Fruit fly (Drosophila melanogaster) whole organism, larva: ENCODE data around the gene CG7872.

Experiments used
- noc ChIP-seq: fragments of 200-800 bp; sonication (Bioruptor generic); optimal IDR thresholded peaks from 3 replicates; lab custom pipeline; 2019; ENCODE audit warnings: missing biosample characterization, mild to moderate bottlenecking, missing genetic modification characterization, moderate library complexity

The CG7872 gene

dm6 chrX:15579579-15579978 lies 1.6 kb downstream of the CG7872 start:
- TF ChIP-seq noc (tag; lab: Kevin White, UChicago): peak; percentile 96

- TF ChIP-seq noc (tag; lab: Kevin White, UChicago): peak; percentile 53
Measured at dm6 chrX:15582853-15583252, 4.8 kb downstream of the CG7872 start, which contains the start of the genes CG9215 and CG8097. Gene CG9215 (minus strand): TSS chrX:15582874. Gene CG8097 (plus strand): TSS chrX:15583159.

- TF ChIP-seq noc (tag; lab: Kevin White, UChicago): no peak
Measured at dm6 chrX:15583842-15584441, 5.9 kb downstream of the CG7872 start.

DNA sequence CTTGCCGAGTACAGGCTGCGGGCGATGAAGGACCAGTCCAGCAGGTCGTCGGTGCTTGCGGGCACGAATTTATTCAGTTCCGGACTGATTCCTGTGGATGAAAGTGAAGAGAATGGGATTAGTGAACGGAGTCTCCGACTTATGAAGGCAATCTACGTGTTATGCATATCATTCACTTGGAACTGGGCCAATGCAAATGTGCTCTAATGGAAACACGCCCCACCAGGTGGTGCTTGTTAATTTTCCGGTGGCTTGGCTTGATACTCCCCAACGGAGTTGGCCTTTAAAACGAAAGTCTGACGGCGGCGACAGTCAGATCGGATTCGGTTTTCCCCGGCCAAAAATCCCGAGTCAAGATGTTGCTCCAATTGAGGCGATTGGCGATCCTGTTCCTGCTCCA lies 9.4 kb downstream of the CG7872 start, which contains the start of gene Alp11:
Alp11 (plus strand) TSS at position 301 of the 400 bp plus-strand sequence.
- no peak for TF ChIP-seq noc (tag; lab: Kevin White, UChicago)

- TF ChIP-seq noc (tag; lab: Kevin White, UChicago): peak; percentile 55
Measured at dm6 chrX:15591721-15592491, 13.9 kb downstream of the CG7872 start.

dm6 chrX:15592822-15593476 lies 14.9 kb downstream of the CG7872 start:
- no peak for TF ChIP-seq noc (tag; lab: Kevin White, UChicago)

DNA sequence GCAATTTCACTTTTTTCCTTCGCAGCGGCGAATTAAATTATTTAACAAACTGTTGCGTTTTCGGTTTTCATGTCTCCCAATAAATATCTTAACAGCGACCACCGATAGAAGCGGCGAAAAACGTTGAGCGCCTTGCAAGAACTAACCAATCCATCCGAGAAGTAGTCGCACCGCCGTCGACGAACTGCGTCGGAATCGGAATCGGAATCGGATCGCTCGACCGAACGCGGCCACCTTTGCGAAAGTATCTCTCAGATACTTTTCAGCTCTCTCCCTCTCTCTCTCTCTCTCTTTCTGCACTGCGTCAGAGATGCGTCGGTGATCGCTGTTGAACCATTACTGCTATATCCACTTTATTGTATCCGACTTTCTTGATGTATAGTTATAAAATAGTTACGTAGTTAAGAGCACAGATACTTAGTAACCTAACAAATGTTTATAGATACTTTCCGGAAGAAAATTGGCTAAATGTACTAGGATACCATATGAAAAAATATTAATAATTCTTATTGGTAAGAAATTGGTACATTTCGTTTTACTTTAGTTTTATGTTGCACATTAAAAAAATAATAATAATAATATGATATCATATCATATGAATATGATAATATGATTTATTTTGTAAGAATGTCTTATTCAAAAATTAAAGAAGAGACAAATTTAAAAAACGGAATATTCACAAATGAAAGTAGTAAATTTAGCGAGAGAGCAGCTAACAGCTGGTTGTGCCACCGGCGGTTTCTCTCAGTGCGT lies 15.6 kb downstream of the CG7872 start, which contains the start of gene Chsy:
Chsy (minus strand) TSS at position 58 of the 753 bp plus-strand sequence.
- TF ChIP-seq noc (tag; lab: Kevin White, UChicago): no peak

dm6 chrX:15594230-15594857 lies 16.3 kb downstream of the CG7872 start:
- no peak for TF ChIP-seq noc (tag; lab: Kevin White, UChicago)

dm6 chrX:15599697-15600096 lies 21.7 kb downstream of the CG7872 start:
- peak; percentile 5 for TF ChIP-seq noc (tag; lab: Kevin White, UChicago)

DNA sequence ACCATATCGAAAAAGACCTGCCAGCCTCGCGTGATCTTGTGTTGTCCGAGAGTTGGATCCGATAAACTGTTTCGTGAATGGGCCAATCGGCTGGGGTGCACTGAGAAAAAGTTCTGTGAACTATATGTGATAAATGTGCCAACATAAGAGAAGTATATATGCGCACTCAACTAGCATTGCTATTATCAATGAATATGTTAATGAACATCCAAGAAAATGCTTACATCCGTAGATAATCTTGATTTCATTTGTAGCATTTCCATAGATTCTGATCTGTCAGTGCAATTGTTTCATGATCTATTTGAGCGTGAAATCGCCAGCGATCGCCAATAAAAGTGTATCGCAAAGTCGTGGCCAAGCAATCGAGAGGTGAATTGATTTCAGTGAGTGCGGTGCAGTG lies 23.3 kb downstream of the CG7872 start:
- no peak for TF ChIP-seq noc (tag; lab: Kevin White, UChicago)

- no peak for TF ChIP-seq noc (tag; lab: Kevin White, UChicago)
Measured at dm6 chrX:15602438-15602837, 24.4 kb downstream of the CG7872 start.

DNA sequence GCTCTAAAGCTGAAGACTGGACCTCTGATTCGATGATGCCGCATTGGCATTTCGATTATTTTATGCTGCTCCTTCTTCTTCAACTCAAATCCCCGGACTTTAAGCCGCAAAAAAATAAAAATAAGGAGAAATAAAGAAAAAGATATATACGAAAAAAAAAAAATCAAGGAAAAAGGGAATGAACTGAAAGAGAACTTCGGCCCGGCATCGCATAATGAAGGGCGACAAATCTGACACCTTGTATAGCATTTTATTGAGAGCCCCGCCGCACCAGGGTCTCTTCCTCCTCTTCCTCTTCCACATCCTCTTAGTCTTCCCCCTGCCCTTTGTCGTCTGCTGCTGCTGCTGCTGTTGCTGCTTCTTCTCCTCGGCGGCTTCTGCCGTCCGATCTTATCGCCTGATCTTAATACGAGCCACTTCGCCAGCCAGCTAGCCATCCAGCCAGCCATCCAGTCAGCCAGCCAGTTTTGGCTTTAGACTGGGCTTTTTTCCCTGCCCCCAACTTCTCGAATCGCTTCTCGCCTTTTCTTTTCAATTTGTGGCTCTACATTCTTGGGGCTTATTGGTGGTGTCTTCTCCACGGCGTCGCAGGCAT lies 30.8 kb downstream of the CG7872 start:
- TF ChIP-seq noc (tag; lab: Kevin White, UChicago): no peak

dm6 chrX:15609351-15609750 lies 31.3 kb downstream of the CG7872 start:
- no peak for TF ChIP-seq noc (tag; lab: Kevin White, UChicago)

dm6 chrX:15610173-15610572 lies 32.2 kb downstream of the CG7872 start:
- no peak for TF ChIP-seq noc (tag; lab: Kevin White, UChicago)

DNA sequence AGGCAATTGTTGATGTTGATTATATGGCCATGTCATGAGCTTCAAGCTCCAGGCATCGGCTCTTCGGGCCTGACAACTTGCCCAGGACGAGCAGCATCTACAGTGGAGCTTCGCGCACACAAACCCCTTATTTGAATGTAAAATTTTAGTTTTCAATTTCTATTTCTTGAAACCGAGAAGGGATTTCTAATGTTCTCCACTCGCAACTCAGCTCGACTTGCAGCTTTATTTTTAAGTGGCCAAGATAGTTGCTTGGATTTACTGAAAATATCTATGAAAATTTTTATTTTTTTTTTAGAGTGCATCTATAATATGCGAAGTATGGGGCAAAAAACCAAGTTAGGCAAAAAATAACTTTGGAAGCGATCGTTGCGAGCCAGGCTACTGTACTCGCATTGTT lies 33.0 kb downstream of the CG7872 start:
- no peak for TF ChIP-seq noc (tag; lab: Kevin White, UChicago)
